Worm (Caenorhabditis elegans) whole organism, young adult: ENCODE results near the gene srv-3.

Source experiments
- B0019.2 ChIP-seq: fragments of 200-800 bp; sonication (Bioruptor generic); conservative IDR thresholded peaks from 2 replicates; pipeline ENCODE4 v1.3.6; 2022; ENCODE audit warnings: missing genetic modification reagents, missing genetic modification characterization, missing compliant biosample characterization
- F37B4.10 ChIP-seq: fragments of 200-800 bp; sonication (Bioruptor generic); IDR thresholded peaks from 2 replicates; pipeline ENCODE4 v1.3.6; 2022; ENCODE audit warnings: missing genetic modification characterization, missing compliant biosample characterization
- F49E8.2 ChIP-seq: sonication (generic microtip); optimal IDR thresholded peaks from 3 replicates; lab custom pipeline; 2017; ENCODE audit warnings: missing genetic modification characterization, mild to moderate bottlenecking, missing compliant biosample characterization, antibody characterized with exemption, moderate library complexity; ENCODE audit not compliant: insufficient read depth
- F57C9.4 ChIP-seq: sonication (generic microtip); optimal IDR thresholded peaks from 2 replicates; lab custom pipeline; 2017; ENCODE audit warnings: mild to moderate bottlenecking, missing genetic modification characterization, missing compliant biosample characterization
- K11D2.4 ChIP-seq: fragments of 200-800 bp; sonication (Bioruptor generic); IDR thresholded peaks from 2 replicates; pipeline ENCODE4 v1.3.6; 2022; ENCODE audit warnings: missing genetic modification reagents, missing genetic modification characterization, missing compliant biosample characterization
- Y53G8AR.9 ChIP-seq: fragments of 200-800 bp; sonication (Bioruptor generic); conservative IDR thresholded peaks from 2 replicates; pipeline ENCODE4 v1.3.6; 2022; ENCODE audit warnings: missing genetic modification reagents, missing genetic modification characterization, missing compliant biosample characterization
- Y56A3A.18 ChIP-seq: fragments of 200-800 bp; sonication (Bioruptor generic); IDR thresholded peaks from 2 replicates; pipeline ENCODE4 v1.3.6; 2022; ENCODE audit warnings: missing genetic modification reagents, missing genetic modification characterization, missing compliant biosample characterization
- Y67H2A.10 ChIP-seq: fragments of 200-800 bp; sonication (Bioruptor generic); conservative IDR thresholded peaks from 2 replicates; pipeline ENCODE4 v1.3.6; 2022; ENCODE audit warnings: missing genetic modification reagents, missing genetic modification characterization, missing compliant biosample characterization
- Y79H2A.3 ChIP-seq: fragments of 200-800 bp; sonication (Bioruptor generic); conservative IDR thresholded peaks from 2 replicates; pipeline ENCODE4 v1.3.6; 2022; ENCODE audit warnings: missing genetic modification reagents, missing genetic modification characterization, missing compliant biosample characterization
- aptf-2 ChIP-seq: fragments of 200-800 bp; sonication (Bioruptor generic); conservative IDR thresholded peaks from 2 replicates; pipeline ENCODE4 v1.3.6; 2022; ENCODE audit warnings: missing genetic modification reagents, missing genetic modification characterization, missing compliant biosample characterization
- athp-1 ChIP-seq: sonication (generic microtip); optimal IDR thresholded peaks from 2 replicates; lab custom pipeline; 2017; ENCODE audit warnings: mild to moderate bottlenecking, missing genetic modification characterization, missing compliant biosample characterization
- attf-3 ChIP-seq: fragments of 200-800 bp; sonication (Bioruptor generic); conservative IDR thresholded peaks from 2 replicates; pipeline ENCODE4 v1.3.6; 2022; ENCODE audit warnings: missing genetic modification reagents, missing genetic modification characterization, missing compliant biosample characterization
- cebp-1 ChIP-seq, 2 experiments: fragments of 200-800 bp in 1 of 2; sonication (Bioruptor generic) in 1 of 2; sonication (generic microtip) in 1 of 2; IDR thresholded peaks in 1 of 2; optimal IDR thresholded peaks in 1 of 2; 2 replicates each; pipeline versions ENCODE4 v1.3.6 to Lab custom; 2017 to 2022; ENCODE audit warnings: missing compliant biosample characterization in 2 of 2, missing genetic modification characterization in 2 of 2, mild to moderate bottlenecking in 1 of 2, missing genetic modification reagents in 1 of 2, moderate library complexity in 1 of 2
- cebp-2 ChIP-seq: fragments of 200-800 bp; sonication (Bioruptor generic); IDR thresholded peaks from 2 replicates; pipeline ENCODE4 v1.3.6; 2022; ENCODE audit warnings: missing genetic modification characterization, missing compliant biosample characterization
- ceh-100 ChIP-seq: fragments of 200-800 bp; sonication (Bioruptor generic); IDR thresholded peaks from 2 replicates; pipeline ENCODE4 v1.3.6; 2022; ENCODE audit warnings: missing genetic modification reagents, missing genetic modification characterization, missing compliant biosample characterization
- ceh-40 ChIP-seq: fragments of 200-800 bp; sonication (Bioruptor generic); IDR thresholded peaks from 2 replicates; pipeline ENCODE4 v1.3.6; 2022; ENCODE audit warnings: missing genetic modification characterization, missing compliant biosample characterization
- ceh-91 ChIP-seq: fragments of 200-800 bp; sonication (Bioruptor generic); IDR thresholded peaks from 2 replicates; pipeline ENCODE4 v1.3.6; 2022; ENCODE audit warnings: missing genetic modification reagents, missing genetic modification characterization, missing compliant biosample characterization
- dox-1 ChIP-seq: fragments of 200-800 bp; sonication (Bioruptor generic); IDR thresholded peaks from 2 replicates; pipeline ENCODE4 v1.3.6; 2022; ENCODE audit warnings: missing genetic modification reagents, missing genetic modification characterization, missing compliant biosample characterization
- egl-18 ChIP-seq: fragments of 200-800 bp; sonication (Bioruptor generic); IDR thresholded peaks from 2 replicates; pipeline ENCODE4 v1.3.6; 2022; ENCODE audit warnings: missing genetic modification reagents, missing genetic modification characterization, missing compliant biosample characterization
- fkh-3 ChIP-seq: sonication (generic microtip); optimal IDR thresholded peaks from 2 replicates; lab custom pipeline; 2016; ENCODE audit warnings: mild to moderate bottlenecking, missing genetic modification characterization, missing compliant biosample characterization
- gei-17 ChIP-seq: fragments of 200-800 bp; sonication (Bioruptor generic); optimal IDR thresholded peaks from 2 replicates; lab custom pipeline; 2018; ENCODE audit warnings: mild to moderate bottlenecking, missing genetic modification characterization, missing compliant biosample characterization
- let-526 ChIP-seq: fragments of 200-800 bp; sonication (Bioruptor generic); IDR thresholded peaks from 2 replicates; pipeline ENCODE4 v1.3.6; 2022; ENCODE audit warnings: missing genetic modification reagents, missing genetic modification characterization, missing compliant biosample characterization
- let-607 ChIP-seq, 2 experiments: fragments of 200-800 bp in 1 of 2; sonication (Bioruptor generic) in 1 of 2; sonication (generic microtip) in 1 of 2; optimal IDR thresholded peaks; 2 replicates each; lab custom pipeline; 2016 to 2018; ENCODE audit warnings: mild to moderate bottlenecking in 2 of 2, missing compliant biosample characterization in 2 of 2, missing genetic modification characterization in 2 of 2, moderate library complexity in 2 of 2, missing genotype in 1 of 2
- lin-40 ChIP-seq: sonication (generic microtip); optimal IDR thresholded peaks from 2 replicates; lab custom pipeline; 2016; ENCODE audit warnings: missing genetic modification characterization, mild to moderate bottlenecking, missing compliant biosample characterization, missing genotype, missing genetic modification reagents
- lsl-1 ChIP-seq: fragments of 200-800 bp; sonication (Bioruptor generic); optimal IDR thresholded peaks from 2 replicates; lab custom pipeline; 2018; ENCODE audit warnings: mild to moderate bottlenecking, missing genetic modification characterization, moderate library complexity, missing compliant biosample characterization
- madf-6 ChIP-seq: fragments of 200-800 bp; sonication (Bioruptor generic); IDR thresholded peaks from 2 replicates; pipeline ENCODE4 v1.3.6; 2022; ENCODE audit warnings: missing genetic modification reagents, missing genetic modification characterization, missing compliant biosample characterization
- nhr-179 ChIP-seq: sonication (generic microtip); optimal IDR thresholded peaks from 2 replicates; lab custom pipeline; 2016; ENCODE audit warnings: mild to moderate bottlenecking, missing genetic modification characterization, missing compliant biosample characterization
- nhr-80 ChIP-seq: sonication (generic microtip); optimal IDR thresholded peaks from 2 replicates; lab custom pipeline; 2016; ENCODE audit warnings: missing genetic modification characterization, missing compliant biosample characterization
- pbrm-1 ChIP-seq: fragments of 200-800 bp; sonication (Bioruptor generic); IDR thresholded peaks from 2 replicates; pipeline ENCODE4 v1.3.6; 2022; ENCODE audit warnings: missing genetic modification reagents, missing genetic modification characterization, missing compliant biosample characterization
- rcor-1 ChIP-seq: fragments of 200-800 bp; sonication (Bioruptor generic); IDR thresholded peaks from 2 replicates; pipeline ENCODE4 v1.3.6; 2022; ENCODE audit warnings: missing genetic modification reagents, missing genetic modification characterization, missing compliant biosample characterization
- snpc-1.3 ChIP-seq: sonication (generic microtip); optimal IDR thresholded peaks from 2 replicates; lab custom pipeline; 2017; ENCODE audit warnings: missing genetic modification characterization, mild to moderate bottlenecking, missing compliant biosample characterization, antibody characterized with exemption, moderate library complexity, missing genotype, missing genetic modification reagents; ENCODE audit not compliant: insufficient read depth
- snpc-3.4 ChIP-seq: sonication (generic microtip); optimal IDR thresholded peaks from 2 replicates; lab custom pipeline; 2017; ENCODE audit warnings: missing genetic modification characterization, mild to moderate bottlenecking, missing compliant biosample characterization, antibody characterized with exemption, moderate library complexity, missing genotype, missing genetic modification reagents
- somi-1 ChIP-seq: fragments of 200-800 bp; sonication (Bioruptor generic); optimal IDR thresholded peaks from 2 replicates; lab custom pipeline; 2018; ENCODE audit warnings: mild to moderate bottlenecking, missing genetic modification characterization, missing compliant biosample characterization
- xnd-1 ChIP-seq: sonication (generic microtip); optimal IDR thresholded peaks from 2 replicates; lab custom pipeline; 2016; ENCODE audit warnings: missing genotype, missing genetic modification reagents, missing genetic modification characterization, missing compliant biosample characterization
- zim-3 ChIP-seq: sonication (generic microtip); optimal IDR thresholded peaks from 2 replicates; lab custom pipeline; 2017; ENCODE audit warnings: mild to moderate bottlenecking, missing genetic modification characterization, moderate library complexity, missing compliant biosample characterization
- ztf-26 ChIP-seq: sonication (generic microtip); optimal IDR thresholded peaks from 2 replicates; lab custom pipeline; 2017; ENCODE audit warnings: missing genetic modification characterization, missing compliant biosample characterization

srv-3 gene

DNA sequence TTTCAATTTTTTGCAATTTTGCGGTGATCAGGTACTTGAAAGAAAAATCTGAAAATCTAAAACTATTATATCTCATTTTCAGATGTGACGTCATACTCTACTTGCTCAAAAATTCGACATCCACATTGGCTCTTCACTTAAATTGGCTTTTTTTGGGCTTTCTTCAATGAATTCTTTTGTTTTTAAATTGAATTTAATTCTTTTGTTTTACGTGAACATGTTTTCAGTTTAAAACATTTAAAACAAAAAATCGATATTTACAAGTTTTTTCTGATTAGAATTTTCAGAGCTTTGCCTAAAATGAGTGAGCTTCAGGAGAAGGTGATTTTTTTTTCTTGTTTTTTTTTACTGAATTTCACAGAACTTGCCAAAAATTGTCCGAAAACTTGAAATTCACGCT, 32.9 kb upstream of the srv-3 start, which contains the start of gene W04E12.3:
Gene W04E12.3, plus strand, starts transcription at position 301 of the 400 bp plus-strand sequence.
- TF ChIP-seq cebp-1 (GFP tag; IDR thresholded peaks at IDR 0.05; lab: Robert Waterston, UW) (no peak), cebp-1 (tag; optimal IDR thresholded peaks at IDR 0.05; lab: Kevin White, UChicago) (no peak), attf-3 (no peak), fkh-3 (tag; lab: Kevin White, UChicago) (no peak), lin-40 (tag; lab: Kevin White, UChicago) (no peak), ceh-100 (GFP tag; lab: Robert Waterston, UW) (no peak), Y79H2A.3 (GFP tag; lab: Robert Waterston, UW) (no peak), let-526 (no peak), lsl-1 (GFP tag; lab: Kevin White, UChicago) (no peak), dox-1 (GFP tag; lab: Robert Waterston, UW) (no peak), F37B4.10 (GFP tag; lab: Robert Waterston, UW) (no peak), madf-6 (GFP tag; lab: Robert Waterston, UW) (no peak), K11D2.4 (GFP tag; lab: Robert Waterston, UW) (no peak), xnd-1 (tag; lab: Kevin White, UChicago) (no peak), B0019.2 (no peak), somi-1 (no peak), ceh-91 (GFP tag; lab: Robert Waterston, UW) (no peak), Y53G8AR.9 (no peak), rcor-1 (no peak), pbrm-1 (GFP tag; lab: Robert Waterston, UW) (no peak)

ce11 chrV:19741034-19741433, 32.3 kb upstream of the srv-3 start, which contains the start of gene W04E12.2:
Gene W04E12.2, minus strand, starts transcription at chrV:19741134.
- no peak for TF ChIP-seq let-607 (tag; optimal IDR thresholded peaks at IDR 0.05; lab: Kevin White, UChicago)
- TF ChIP-seq zim-3 (tag; lab: Kevin White, UChicago): no peak
- TF ChIP-seq, all 124 proteins: peak for 0

- no peak for TF ChIP-seq nhr-179 (tag; lab: Kevin White, UChicago)
- no peak for TF ChIP-seq egl-18
- TF ChIP-seq Y67H2A.10: no peak
- no peak for TF ChIP-seq F57C9.4
- TF ChIP-seq gei-17: no peak
- no peak for TF ChIP-seq Y56A3A.18
- TF ChIP-seq snpc-3.4 (tag; lab: Kevin White, UChicago): no peak
- TF ChIP-seq F49E8.2 (tag; lab: Kevin White, UChicago): no peak
- TF ChIP-seq ztf-26: no peak
- TF ChIP-seq snpc-1.3 (tag; lab: Kevin White, UChicago): no peak
- no peak for TF ChIP-seq athp-1 (tag; lab: Kevin White, UChicago)
- no peak for TF ChIP-seq let-526
- no peak for TF ChIP-seq dox-1 (GFP tag; lab: Robert Waterston, UW)
- TF ChIP-seq aptf-2: no peak
- no peak for TF ChIP-seq ceh-40 (GFP tag; lab: Robert Waterston, UW)
- TF ChIP-seq nhr-80 (tag; lab: Kevin White, UChicago): no peak
- TF ChIP-seq cebp-2 (GFP tag; lab: Robert Waterston, UW): no peak
Observed at ce11 chrV:19738117-19738516, 29.4 kb upstream of the srv-3 start, which contains the start of gene fbxa-131. Gene fbxa-131, plus strand, starts transcription at chrV:19738417.
